Worm (Caenorhabditis elegans): ENCODE data around the gene egl-10.

Gene egl-10

ce11 chrV:12429039-12429438 is 33.8 kb downstream of the egl-10 start, which contains the start of gene C54D10.5:
C54D10.5 (plus strand) TSS chrV:12429339.
- TF ChIP-seq dao-5 (tag; optimal IDR thresholded peaks at IDR 0.05) (no peak), him-1 (tag; optimal IDR thresholded peaks at IDR 0.05) (no peak), W03F9.2 (tag; optimal IDR thresholded peaks at IDR 0.05) (no peak)

ce11 chrV:12427826-12428225 is 35.0 kb downstream of the egl-10 start:
- no peak for TF ChIP-seq dao-5 (tag; optimal IDR thresholded peaks at IDR 0.05)
- no peak for TF ChIP-seq W03F9.2 (tag; optimal IDR thresholded peaks at IDR 0.05)
- TF ChIP-seq him-1 (tag; optimal IDR thresholded peaks at IDR 0.05) = no peak

ce11 chrV:12421360-12421759 is 41.4 kb downstream of the egl-10 start:
- TF ChIP-seq W03F9.2 (tag; optimal IDR thresholded peaks at IDR 0.05) = no peak
- TF ChIP-seq him-1 (tag; optimal IDR thresholded peaks at IDR 0.05) = no peak
- TF ChIP-seq dao-5 (tag; optimal IDR thresholded peaks at IDR 0.05) = no peak

- no peak for TF ChIP-seq W03F9.2 (tag; optimal IDR thresholded peaks at IDR 0.05)
Measured at ce11 chrV:12420843-12421242, 42.0 kb downstream of the egl-10 start, which contains the start of gene C54D10.4. C54D10.4 (minus strand) TSS chrV:12420943.

ce11 chrV:12418292-12418691 is 44.5 kb downstream of the egl-10 start, which contains the start of gene C54D10.3:
C54D10.3 (plus strand) TSS chrV:12418592.
- TF ChIP-seq him-1 (tag; optimal IDR thresholded peaks at IDR 0.05) = no peak
- no peak for TF ChIP-seq dao-5 (tag; optimal IDR thresholded peaks at IDR 0.05)
- no peak for TF ChIP-seq W03F9.2 (tag; optimal IDR thresholded peaks at IDR 0.05)

- no peak for TF ChIP-seq dao-5 (tag; optimal IDR thresholded peaks at IDR 0.05)
- TF ChIP-seq W03F9.2 (tag; optimal IDR thresholded peaks at IDR 0.05) = no peak
- no peak for TF ChIP-seq him-1 (tag; optimal IDR thresholded peaks at IDR 0.05)
Measured at ce11 chrV:12417277-12417676, 45.5 kb downstream of the egl-10 start, which contains the start of gene cdr-3. cdr-3 (minus strand) TSS chrV:12417377.

- TF ChIP-seq dao-5 (tag; optimal IDR thresholded peaks at IDR 0.05) (no peak), W03F9.2 (tag; optimal IDR thresholded peaks at IDR 0.05) (no peak), him-1 (tag; optimal IDR thresholded peaks at IDR 0.05) (no peak)
Measured at ce11 chrV:12415656-12416055, 47.2 kb downstream of the egl-10 start, which contains the start of gene cdr-2. cdr-2 (minus strand) TSS chrV:12415709.

- TF ChIP-seq dao-5 (tag; optimal IDR thresholded peaks at IDR 0.05) (no peak), W03F9.2 (tag; optimal IDR thresholded peaks at IDR 0.05) (no peak), him-1 (tag; optimal IDR thresholded peaks at IDR 0.05) (no peak)
Measured at ce11 chrV:12414362-12414761, 48.4 kb downstream of the egl-10 start.

- no peak for TF ChIP-seq dao-5 (tag; optimal IDR thresholded peaks at IDR 0.05)
- TF ChIP-seq W03F9.2 (tag; optimal IDR thresholded peaks at IDR 0.05) = no peak
- TF ChIP-seq him-1 (tag; optimal IDR thresholded peaks at IDR 0.05) = no peak
Measured at ce11 chrV:12413651-12414114, 49.1 kb downstream of the egl-10 start, which contains the start of gene cdr-6. cdr-6 (minus strand) TSS chrV:12413701.

- TF ChIP-seq W03F9.2 (tag; optimal IDR thresholded peaks at IDR 0.05) (no peak), dao-5 (tag; optimal IDR thresholded peaks at IDR 0.05) (no peak), him-1 (tag; optimal IDR thresholded peaks at IDR 0.05) (no peak)
Measured at ce11 chrV:12412321-12412720, 50.5 kb downstream of the egl-10 start.

ce11 chrV:12411909-12412308 is 50.9 kb downstream of the egl-10 start, which contains the start of gene cdr-7:
cdr-7 (minus strand) TSS chrV:12412113.
- no peak for TF ChIP-seq dao-5 (tag; optimal IDR thresholded peaks at IDR 0.05)
- no peak for TF ChIP-seq him-1 (tag; optimal IDR thresholded peaks at IDR 0.05)
- TF ChIP-seq W03F9.2 (tag; optimal IDR thresholded peaks at IDR 0.05) = no peak

ce11 chrV:12410416-12411001 is 52.3 kb downstream of the egl-10 start, which contains the start of gene hrg-2:
hrg-2 (minus strand) TSS chrV:12410513.
- TF ChIP-seq him-1 (tag; optimal IDR thresholded peaks at IDR 0.05) (no peak), dao-5 (tag; optimal IDR thresholded peaks at IDR 0.05) (no peak), W03F9.2 (tag; optimal IDR thresholded peaks at IDR 0.05) (no peak)

- TF ChIP-seq dao-5 (tag; optimal IDR thresholded peaks at IDR 0.05) (no peak), W03F9.2 (tag; optimal IDR thresholded peaks at IDR 0.05) (no peak), him-1 (tag; optimal IDR thresholded peaks at IDR 0.05) (no peak)
Measured at ce11 chrV:12408996-12409395, 53.8 kb downstream of the egl-10 start.

ce11 chrV:12408525-12408924 is 54.3 kb downstream of the egl-10 start, which contains the start of gene cdr-4:
cdr-4 (minus strand) TSS chrV:12408625.
- no peak for TF ChIP-seq him-1 (tag; optimal IDR thresholded peaks at IDR 0.05)
- TF ChIP-seq dao-5 (tag; optimal IDR thresholded peaks at IDR 0.05) = no peak
- no peak for TF ChIP-seq W03F9.2 (tag; optimal IDR thresholded peaks at IDR 0.05)

- TF ChIP-seq W03F9.2 (tag; optimal IDR thresholded peaks at IDR 0.05) (no peak), dao-5 (tag; optimal IDR thresholded peaks at IDR 0.05) (no peak), him-1 (tag; optimal IDR thresholded peaks at IDR 0.05) (no peak)
Measured at ce11 chrV:12406514-12406913, 56.3 kb downstream of the egl-10 start.

Measured in whole organism, L4/young adult.